Worm (Caenorhabditis elegans): Measurements from ENCODE around the gene magi-1.

Gene magi-1

DNA sequence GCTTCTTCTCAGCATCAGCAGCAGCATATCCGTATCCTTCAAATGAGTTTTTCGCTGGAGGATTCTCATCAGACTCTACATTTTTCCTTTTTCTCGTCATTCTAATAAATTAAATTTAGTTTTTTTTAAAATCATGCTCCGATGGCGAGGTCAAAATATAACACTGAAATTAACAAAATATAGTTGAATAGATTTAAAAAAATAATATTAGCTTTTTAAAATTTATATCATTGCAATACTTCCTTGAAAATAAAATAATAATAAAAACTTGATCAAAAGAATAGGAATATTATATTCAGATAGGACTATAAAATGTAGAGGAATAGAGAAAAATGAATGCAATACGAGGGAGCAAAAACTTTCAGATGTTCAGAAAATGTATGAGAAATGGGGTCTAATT lies 26.8 kb upstream of the magi-1 start, which contains the start of gene ZK792.5:
Gene ZK792.5 (minus strand): TSS at position 101 of the 400 bp plus-strand sequence.
- TF ChIP-seq let-607 (tag; optimal IDR thresholded peaks at IDR 0.05) (no peak), attf-6 (GFP tag; IDR thresholded peaks at IDR 0.05) (0 out of 2 replicates have a peak, but pooled peaks have one; percentile 1)

DNA sequence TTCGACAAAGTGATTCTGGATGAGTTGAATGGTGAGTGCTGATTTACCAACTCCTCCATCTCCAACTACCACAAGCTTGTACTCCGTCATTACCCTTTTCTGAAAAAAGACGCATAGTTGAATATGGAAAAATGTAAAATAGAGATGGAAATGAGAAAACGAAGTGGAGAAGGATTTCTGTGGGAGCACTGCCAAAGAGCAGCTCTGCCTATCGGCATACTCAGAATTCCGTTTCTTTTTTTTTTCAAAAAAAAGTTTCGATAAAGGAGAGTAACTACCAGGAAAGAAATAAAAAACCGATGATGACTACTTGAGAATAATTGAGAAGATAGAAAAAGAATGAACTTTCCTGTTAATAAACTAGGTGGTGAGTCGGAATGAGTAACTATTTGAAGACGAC lies 23.9 kb upstream of the magi-1 start, which contains the start of gene let-60:
Gene let-60 (minus strand): TSS at position 101 of the 400 bp plus-strand sequence.
- TF ChIP-seq nhr-80 (tag; optimal IDR thresholded peaks at IDR 0.05) (no peak), lin-40 (tag; optimal IDR thresholded peaks at IDR 0.05) (no peak), F33H1.4 (GFP tag; IDR thresholded peaks at IDR 0.05) (no peak), ztf-26 (tag; optimal IDR thresholded peaks at IDR 0.05) (no peak), nhr-90 (tag; optimal IDR thresholded peaks at IDR 0.05) (no peak), nhr-27 (tag; optimal IDR thresholded peaks at IDR 0.05) (no peak), lag-1 (GFP tag; IDR thresholded peaks at IDR 0.05) (no peak), lir-1 (GFP tag; conservative IDR thresholded peaks at IDR 0.05) (no peak), K12H6.12 (tag; optimal IDR thresholded peaks at IDR 0.05) (no peak), nfyb-1 (GFP tag; IDR thresholded peaks at IDR 0.05) (no peak), nhr-120 (GFP tag; IDR thresholded peaks at IDR 0.05) (no peak)

DNA sequence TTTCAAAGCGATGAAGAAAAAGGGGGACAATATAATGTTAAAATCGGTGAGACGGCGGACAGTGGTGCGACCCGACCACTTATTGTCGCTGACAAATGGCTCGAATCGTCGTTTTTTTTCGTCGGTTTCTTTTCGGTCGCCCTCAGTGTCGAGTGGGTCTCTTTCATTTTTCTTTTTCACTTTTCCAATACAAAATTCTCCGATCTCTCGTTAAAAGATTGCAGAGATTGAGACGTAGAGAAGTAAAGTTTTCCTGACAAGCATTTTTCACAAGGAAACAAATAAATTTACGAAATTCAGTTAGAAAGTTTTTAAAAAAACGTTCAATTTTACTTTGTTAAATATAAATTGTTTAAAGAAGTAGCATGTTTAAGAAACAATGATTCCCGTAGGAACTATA lies 23.3 kb upstream of the magi-1 start:
- TF ChIP-seq cebp-1 (GFP tag; IDR thresholded peaks at IDR 0.05) (no peak), cebp-1 (tag; optimal IDR thresholded peaks at IDR 0.05) (peak; percentile 22), snpc-4 (GFP tag; optimal IDR thresholded peaks at IDR 0.05) (no peak), snpc-4 (tag; optimal IDR thresholded peaks at IDR 0.05) (peak in 1 of 4 experiments; percentile 25), zim-3 (tag; optimal IDR thresholded peaks at IDR 0.05) (no peak), lag-1 (GFP tag; IDR thresholded peaks at IDR 0.05) (no peak), nhr-80 (tag; optimal IDR thresholded peaks at IDR 0.05) (peak; percentile 12), ets-4 (GFP tag; optimal IDR thresholded peaks at IDR 0.05) (no peak), T26A5.8 (tag; optimal IDR thresholded peaks at IDR 0.05) (no peak)

DNA sequence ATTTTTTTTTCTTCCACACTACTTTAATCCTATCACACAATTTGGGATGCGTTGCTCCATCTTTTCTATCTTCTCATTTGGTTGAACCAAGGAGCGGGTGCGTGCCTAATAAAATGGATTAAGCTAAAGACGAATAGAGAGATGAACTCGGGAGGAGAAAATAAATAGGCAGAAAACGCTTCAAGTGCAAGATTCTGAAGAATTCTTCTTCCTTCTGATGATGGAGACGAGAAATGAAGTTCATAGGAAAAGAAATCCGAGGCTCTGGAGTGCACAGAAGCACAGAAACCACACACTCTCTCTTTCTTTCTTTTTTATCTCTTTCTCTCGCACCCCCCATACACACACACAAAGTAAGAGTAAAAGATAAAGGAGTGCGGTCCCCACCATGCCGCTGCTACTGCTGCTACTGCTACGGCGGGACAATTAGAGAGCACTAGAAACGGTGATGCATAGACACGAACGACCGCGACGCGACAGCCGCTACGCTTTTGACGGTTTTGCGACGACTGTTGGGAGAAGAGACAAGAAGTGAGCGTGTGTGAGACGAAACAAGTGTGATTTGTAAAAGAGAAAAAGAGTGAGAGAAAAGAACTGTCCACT lies 22.7 kb upstream of the magi-1 start:
- TF ChIP-seq let-526 (GFP tag; IDR thresholded peaks at IDR 0.05): no peak
- no peak for TF ChIP-seq snpc-1.3 (tag; optimal IDR thresholded peaks at IDR 0.05; ENCODE audit: insufficient read depth)
- TF ChIP-seq ztf-26 (tag; optimal IDR thresholded peaks at IDR 0.05): peak; percentile 55
- peak; percentile 34 for TF ChIP-seq lin-54 (GFP tag; optimal IDR thresholded peaks at IDR 0.05)
- no peak for TF ChIP-seq ceh-100 (GFP tag; IDR thresholded peaks at IDR 0.05)
- peak; percentile 53 for TF ChIP-seq ZK185.1 (tag; optimal IDR thresholded peaks at IDR 0.05; ENCODE audit: poor library complexity, severe bottlenecking)
- TF ChIP-seq ccch-3 (GFP tag; optimal IDR thresholded peaks at IDR 0.05): no peak
- no peak for TF ChIP-seq F57C9.4 (tag; optimal IDR thresholded peaks at IDR 0.05)
- peak; percentile 98 for TF ChIP-seq nhr-80 (tag; optimal IDR thresholded peaks at IDR 0.05)
- TF ChIP-seq mes-4 (tag; optimal IDR thresholded peaks at IDR 0.05): no peak
- no peak for TF ChIP-seq T07F8.4 (tag; optimal IDR thresholded peaks at IDR 0.05)
- no peak for TF ChIP-seq F49E8.2 (tag; optimal IDR thresholded peaks at IDR 0.05; ENCODE audit: insufficient read depth)
- TF ChIP-seq Y53F4B.3 (GFP tag; IDR thresholded peaks at IDR 0.05): no peak
- no peak for TF ChIP-seq madf-8 (GFP tag; conservative IDR thresholded peaks at IDR 0.05)
- TF ChIP-seq tlf-1 (GFP tag; optimal IDR thresholded peaks at IDR 0.05): no peak
- no peak for TF ChIP-seq madf-6 (GFP tag; IDR thresholded peaks at IDR 0.05)
- TF ChIP-seq Y56A3A.18 (GFP tag; IDR thresholded peaks at IDR 0.05): peak; percentile 45; the same call in 1 of the 2 replicates
- no peak for TF ChIP-seq nfya-2 (GFP tag; IDR thresholded peaks at IDR 0.05)
- peak; percentile 49; the same call in 1 of the 2 replicates for TF ChIP-seq nfyb-1 (GFP tag; IDR thresholded peaks at IDR 0.05)
- no peak for TF ChIP-seq aptf-2 (GFP tag; conservative IDR thresholded peaks at IDR 0.05)
- TF ChIP-seq F33H1.4 (GFP tag; IDR thresholded peaks at IDR 0.05): no peak
- TF ChIP-seq lin-40 (tag; optimal IDR thresholded peaks at IDR 0.05): peak; percentile 58
- TF ChIP-seq ceh-91 (GFP tag; IDR thresholded peaks at IDR 0.05): no peak
- TF ChIP-seq chd-7 (tag; optimal IDR thresholded peaks at IDR 0.05): peak; percentile 62
- peak; percentile 89 for TF ChIP-seq ets-4 (GFP tag; optimal IDR thresholded peaks at IDR 0.05)
- TF ChIP-seq Y53G8AR.9 (GFP tag; conservative IDR thresholded peaks at IDR 0.05): no peak
- TF ChIP-seq egl-44 (GFP tag; IDR thresholded peaks at IDR 0.05): 0 out of 2 replicates have a peak, but pooled peaks have one; percentile 21
- TF ChIP-seq repo-1 (tag; optimal IDR thresholded peaks at IDR 0.05): peak; percentile 28
